Worm (Caenorhabditis elegans) whole organism, L4 larva: ENCODE data around the gene R11G10.4.

Experiments used
- D1046.2 ChIP-seq: fragments of 200-800 bp; sonication (Bioruptor generic); IDR thresholded peaks from 2 replicates; pipeline ENCODE4 v1.3.6; 2022; ENCODE audit warnings: missing genetic modification characterization, missing compliant biosample characterization
- F10B5.3 ChIP-seq: sonication (generic microtip); optimal IDR thresholded peaks from 2 replicates; lab custom pipeline; 2016; ENCODE audit warnings: mild to moderate bottlenecking, missing genetic modification characterization, missing compliant biosample characterization
- F44E2.7 ChIP-seq: fragments of 200-800 bp; sonication (Bioruptor generic); IDR thresholded peaks from 2 replicates; pipeline ENCODE4 v2.1.2; 2022; ENCODE audit warnings: missing genetic modification characterization, missing compliant biosample characterization
- R02D3.7 ChIP-seq: fragments of 150-350 bp; sonication (generic microtip); optimal IDR thresholded peaks from 3 replicates; lab custom pipeline; 2014; ENCODE audit warnings: missing biosample characterization, missing genetic modification characterization
- T20F7.1 ChIP-seq: fragments of 200-800 bp; sonication (Bioruptor generic); optimal IDR thresholded peaks from 2 replicates; lab custom pipeline; 2018; ENCODE audit warnings: mild to moderate bottlenecking, missing genetic modification characterization, missing compliant biosample characterization
- T26A8.4 ChIP-seq: fragments of 200-800 bp; sonication (Bioruptor generic); IDR thresholded peaks from 2 replicates; pipeline ENCODE4 v1.3.6; 2022; ENCODE audit warnings: missing genetic modification characterization, missing compliant biosample characterization
- Y75B8A.6 ChIP-seq: fragments of 200-800 bp; sonication (Bioruptor generic); IDR thresholded peaks from 2 replicates; pipeline ENCODE4 v1.3.6; 2022; ENCODE audit warnings: missing genetic modification reagents, missing genetic modification characterization, missing compliant biosample characterization
- ZK337.2 ChIP-seq: fragments of 200-800 bp; sonication (Bioruptor generic); IDR thresholded peaks from 2 replicates; pipeline ENCODE4 v1.3.6; 2022; ENCODE audit warnings: missing genetic modification reagents, missing genetic modification characterization, missing compliant biosample characterization
- aha-1 ChIP-seq: fragments of 150-350 bp; peaks from one replicate; lab custom pipeline; 2014; ENCODE audit warnings: missing biosample characterization, missing genetic modification characterization
- ama-1 ChIP-seq: fragments of 150-350 bp; optimal IDR thresholded peaks from 2 replicates; lab custom pipeline; 2014; ENCODE audit warnings: inconsistent platforms, mixed read lengths
- ceh-44 ChIP-seq: fragments of 200-800 bp; sonication (Bioruptor generic); IDR thresholded peaks from 2 replicates; pipeline ENCODE4 v1.3.6; 2022; ENCODE audit warnings: missing genetic modification reagents, missing genetic modification characterization, missing compliant biosample characterization
- ces-1 ChIP-seq: fragments of 150-350 bp; sonication (generic microtip); optimal IDR thresholded peaks from 4 replicates; lab custom pipeline; 2014; ENCODE audit warnings: missing biosample characterization, missing genetic modification reagents, missing genetic modification characterization
- cey-2 ChIP-seq: sonication (generic microtip); optimal IDR thresholded peaks from 3 replicates; lab custom pipeline; 2017; ENCODE audit warnings: missing genetic modification characterization, mild to moderate bottlenecking, missing compliant biosample characterization, antibody characterized with exemption, borderline replicate concordance; ENCODE audit not compliant: insufficient read depth
- daf-19 ChIP-seq: fragments of 200-800 bp; sonication (Bioruptor generic); conservative IDR thresholded peaks from 2 replicates; pipeline ENCODE4 v1.3.6; 2022; ENCODE audit warnings: missing genetic modification characterization, missing compliant biosample characterization
- dpl-1 ChIP-seq: fragments of 150-350 bp; optimal IDR thresholded peaks from 2 replicates; lab custom pipeline; 2014; ENCODE audit warnings: missing biosample characterization, missing genetic modification reagents, missing genetic modification characterization
- duxl-1 ChIP-seq: sonication (generic microtip); optimal IDR thresholded peaks from 2 replicates; lab custom pipeline; 2016; ENCODE audit warnings: mild to moderate bottlenecking, missing genetic modification characterization, moderate library complexity, missing compliant biosample characterization; ENCODE audit not compliant: poor library complexity
- fos-1 ChIP-seq: fragments of 150-350 bp; optimal IDR thresholded peaks from 2 replicates; lab custom pipeline; 2014; ENCODE audit warnings: missing biosample characterization, missing genetic modification characterization
- hlh-11 ChIP-seq: fragments of 200-800 bp; sonication (Bioruptor generic); optimal IDR thresholded peaks from 2 replicates; lab custom pipeline; 2018; ENCODE audit warnings: mild to moderate bottlenecking, missing genetic modification characterization, missing compliant biosample characterization
- hmg-1.1 ChIP-seq: fragments of 200-800 bp; sonication (Bioruptor generic); IDR thresholded peaks from 2 replicates; pipeline ENCODE4 v1.3.6; 2022; ENCODE audit warnings: missing genetic modification reagents, missing genetic modification characterization, missing compliant biosample characterization
- lim-7 ChIP-seq: fragments of 200-800 bp; sonication (Bioruptor generic); IDR thresholded peaks from 2 replicates; pipeline ENCODE4 v1.3.6; 2022; ENCODE audit warnings: missing genetic modification characterization, missing compliant biosample characterization
- lin-1 ChIP-seq: fragments of 200-800 bp; sonication (Bioruptor generic); IDR thresholded peaks from 2 replicates; pipeline ENCODE4 v1.3.6; 2022; ENCODE audit warnings: missing genetic modification reagents, missing genetic modification characterization, missing compliant biosample characterization
- lin-38 ChIP-seq: fragments of 200-800 bp; sonication (Bioruptor generic); IDR thresholded peaks from 2 replicates; pipeline ENCODE4 v1.3.6; 2022; ENCODE audit warnings: missing genetic modification reagents, missing genetic modification characterization, missing compliant biosample characterization
- lin-39 ChIP-seq: fragments of 150-350 bp; optimal IDR thresholded peaks from 2 replicates; lab custom pipeline; 2014; ENCODE audit warnings: missing biosample characterization, missing genetic modification reagents, missing genetic modification characterization
- madf-9 ChIP-seq: fragments of 200-800 bp; sonication (Bioruptor generic); conservative IDR thresholded peaks from 2 replicates; pipeline ENCODE4 v1.3.6; 2022; ENCODE audit warnings: missing genetic modification reagents, missing genetic modification characterization, missing compliant biosample characterization
- mdl-1 ChIP-seq, 2 experiments: fragments of 150-350 bp in 1 of 2; sonication (generic microtip) in 1 of 2; optimal IDR thresholded peaks; 2 replicates each; lab custom pipeline; 2014 to 2017; ENCODE audit warnings: missing biosample characterization in 2 of 2, missing genetic modification characterization in 2 of 2
- mdt-29 ChIP-seq: fragments of 200-800 bp; sonication (Bioruptor generic); IDR thresholded peaks from 2 replicates; pipeline ENCODE4 v1.3.6; 2022; ENCODE audit warnings: missing genetic modification reagents, missing genetic modification characterization, missing compliant biosample characterization
- mes-2 ChIP-seq: sonication (generic microtip); optimal IDR thresholded peaks from 2 replicates; lab custom pipeline; 2016; ENCODE audit warnings: missing genotype, mild to moderate bottlenecking, missing genetic modification characterization, missing compliant biosample characterization; ENCODE audit not compliant: poor library complexity, severe bottlenecking
- mxl-3 ChIP-seq: fragments of 200-800 bp; sonication (Bioruptor generic); optimal IDR thresholded peaks from 2 replicates; lab custom pipeline; 2018; ENCODE audit warnings: mild to moderate bottlenecking, missing genetic modification characterization, missing compliant biosample characterization
- nhr-10 ChIP-seq: fragments of 150-350 bp; optimal IDR thresholded peaks from 2 replicates; lab custom pipeline; 2014; ENCODE audit warnings: missing biosample characterization, missing genetic modification characterization
- nhr-111 ChIP-seq: fragments of 200-800 bp; sonication (Bioruptor generic); optimal IDR thresholded peaks from 2 replicates; lab custom pipeline; 2018; ENCODE audit warnings: mild to moderate bottlenecking, missing genetic modification characterization, missing compliant biosample characterization
- nhr-25 ChIP-seq: sonication (generic microtip); optimal IDR thresholded peaks from 2 replicates; lab custom pipeline; 2017; ENCODE audit warnings: missing genetic modification characterization, mild to moderate bottlenecking, missing compliant biosample characterization, antibody characterized with exemption, moderate library complexity, borderline replicate concordance; ENCODE audit not compliant: insufficient read depth
- nhr-28 ChIP-seq: fragments of 150-350 bp; optimal IDR thresholded peaks from 2 replicates; lab custom pipeline; 2014; ENCODE audit warnings: missing biosample characterization, missing genetic modification characterization
- pha-4 ChIP-seq, 2 experiments: fragments of 150-350 bp in 1 of 2; fragments of 200-800 bp in 1 of 2; sonication (Bioruptor generic) in 1 of 2; IDR thresholded peaks in 1 of 2; optimal IDR thresholded peaks in 1 of 2; 2 replicates each; pipeline versions ENCODE4 v1.3.6 to Lab custom; 2014 to 2022; ENCODE audit warnings: missing genetic modification characterization in 2 of 2, missing genetic modification reagents in 2 of 2, missing biosample characterization in 1 of 2, missing compliant biosample characterization in 1 of 2
- pqm-1 ChIP-seq: sonication (generic microtip); optimal IDR thresholded peaks from 2 replicates; lab custom pipeline; 2017; ENCODE audit warnings: missing biosample characterization, missing genetic modification characterization
- saeg-2 ChIP-seq: fragments of 200-800 bp; sonication (Bioruptor generic); IDR thresholded peaks from 2 replicates; pipeline ENCODE4 v1.3.6; 2022; ENCODE audit warnings: missing genetic modification reagents, missing genetic modification characterization, missing compliant biosample characterization
- set-16 ChIP-seq: fragments of 200-800 bp; sonication (Bioruptor generic); IDR thresholded peaks from 2 replicates; pipeline ENCODE4 v1.3.6; 2022; ENCODE audit warnings: missing genetic modification reagents, missing genetic modification characterization, missing compliant biosample characterization
- skn-1 ChIP-seq: fragments of 150-350 bp; optimal IDR thresholded peaks from 2 replicates; lab custom pipeline; 2014; ENCODE audit warnings: missing biosample characterization, missing genetic modification characterization
- snpc-1.2 ChIP-seq: fragments of 200-800 bp; sonication (Bioruptor generic); IDR thresholded peaks from 2 replicates; pipeline ENCODE4 v1.3.6; 2022; ENCODE audit warnings: missing genetic modification reagents, missing genetic modification characterization, missing compliant biosample characterization
- spr-1 ChIP-seq: sonication (generic microtip); optimal IDR thresholded peaks from 2 replicates; lab custom pipeline; 2016; ENCODE audit warnings: mild to moderate bottlenecking, missing genetic modification characterization, missing compliant biosample characterization
- tag-97 ChIP-seq: fragments of 200-800 bp; sonication (Bioruptor generic); IDR thresholded peaks from 2 replicates; pipeline ENCODE4 v1.3.6; 2022; ENCODE audit warnings: missing genetic modification characterization, missing compliant biosample characterization
- tra-1 ChIP-seq: fragments of 200-800 bp; sonication (Bioruptor generic); IDR thresholded peaks from 2 replicates; pipeline ENCODE4 v1.3.6; 2022; ENCODE audit warnings: missing genetic modification reagents, missing genetic modification characterization, missing compliant biosample characterization
- unc-62 ChIP-seq, 3 experiments: fragments of 150-350 bp in 1 of 3; sonication (generic microtip); optimal IDR thresholded peaks in 2 of 3; peaks in 1 of 3; 1 replicate in 1 of 3; 2 replicates in 2 of 3; lab custom pipeline; 2014 to 2017; ENCODE audit warnings: missing biosample characterization in 3 of 3, missing genetic modification characterization in 3 of 3, missing genetic modification reagents in 3 of 3, missing genotype in 1 of 3
- vab-7 ChIP-seq: fragments of 200-800 bp; sonication (Bioruptor generic); IDR thresholded peaks from 2 replicates; pipeline ENCODE4 v1.3.6; 2022; ENCODE audit warnings: missing genetic modification reagents, missing genetic modification characterization, missing compliant biosample characterization

R11G10.4 gene

DNA sequence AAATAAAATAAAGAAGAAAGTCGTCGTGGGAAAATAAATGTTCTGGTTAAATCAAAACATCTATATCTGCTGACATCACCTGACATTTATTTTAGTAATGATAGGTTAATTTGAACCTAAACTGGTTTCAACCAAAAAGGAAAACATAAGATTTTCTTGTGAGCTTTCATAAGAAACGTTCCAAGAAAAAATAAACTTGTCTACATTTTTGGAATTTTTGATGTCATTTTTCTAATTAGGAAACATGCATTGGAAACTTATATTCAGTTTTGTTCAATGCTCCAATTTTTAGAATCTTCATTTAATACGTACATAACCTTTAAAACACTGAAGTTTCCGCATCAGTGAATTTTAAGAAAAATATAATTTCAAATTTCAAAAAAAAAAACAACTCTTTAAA, 20.7 kb upstream of the R11G10.4 start:
- no peak for TF ChIP-seq T26A8.4 (GFP tag; lab: Robert Waterston, UW)
- no peak for TF ChIP-seq set-16 (GFP tag; lab: Robert Waterston, UW)
- no peak for TF ChIP-seq T20F7.1 (GFP tag; lab: Kevin White, UChicago)

DNA sequence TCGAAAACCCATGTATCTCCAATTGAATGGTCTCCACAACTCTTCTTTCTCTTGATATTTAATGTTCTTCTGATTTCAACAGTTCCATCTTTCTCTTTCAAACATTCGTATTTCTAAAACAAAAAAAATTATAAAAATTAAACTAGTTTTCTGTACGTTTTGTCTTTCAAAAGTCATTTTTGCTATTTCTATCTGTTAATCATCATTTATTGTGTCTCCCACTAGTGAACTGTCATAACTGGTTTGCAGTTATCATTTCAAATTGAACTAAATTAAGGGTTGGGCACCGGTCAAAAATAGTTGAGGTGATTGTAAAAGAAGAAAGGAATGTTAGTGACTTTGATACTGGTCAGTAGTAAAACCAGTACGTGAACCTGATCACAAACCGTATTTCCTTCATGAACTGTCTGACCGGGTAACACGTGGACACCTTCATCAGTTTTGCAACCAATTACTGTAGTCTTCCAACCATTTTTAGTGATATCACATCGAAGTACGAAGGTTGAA, 18.1 kb upstream of the R11G10.4 start:
- TF ChIP-seq R02D3.7 (tag; lab: Kevin White, UChicago) (no peak), vab-7 (GFP tag; lab: Robert Waterston, UW) (no peak), saeg-2 (no peak), ZK337.2 (no peak), T20F7.1 (GFP tag; lab: Kevin White, UChicago) (peak; percentile 7), F44E2.7 (no peak), aha-1 (tag; lab: Kevin White, UChicago) (peak; percentile 80), ces-1 (no peak), unc-62 (GFP tag; optimal IDR thresholded peaks at IDR 0.05 in 1 of 2; lab: Kevin White, UChicago) (peak in 1 of 2 experiments; percentile 91), unc-62 (tag; optimal IDR thresholded peaks at IDR 0.05; lab: Kevin White, UChicago) (no peak), fos-1 (tag; lab: Kevin White, UChicago) (no peak), tra-1 (GFP tag; lab: Robert Waterston, UW) (no peak), snpc-1.2 (GFP tag; lab: Robert Waterston, UW) (no peak)

ce11 chrV:13489830-13490229, 16.6 kb upstream of the R11G10.4 start, which contains the start of gene T10G3.3:
Gene T10G3.3 (minus strand): TSS chrV:13490199.
- peak; percentile 87 for TF ChIP-seq aha-1 (tag; lab: Kevin White, UChicago)
- TF ChIP-seq tag-97 (GFP tag; lab: Robert Waterston, UW), result no peak
- TF ChIP-seq Y75B8A.6 (GFP tag; lab: Robert Waterston, UW), result no peak
- TF ChIP-seq nhr-25, result peak; percentile 4
- peak; percentile 63 for TF ChIP-seq nhr-28 (tag; lab: Kevin White, UChicago)
- peak in 1 of 2 experiments; percentile 23 for TF ChIP-seq unc-62 (GFP tag; optimal IDR thresholded peaks at IDR 0.05 in 1 of 2; lab: Kevin White, UChicago)
- no peak for TF ChIP-seq unc-62 (tag; optimal IDR thresholded peaks at IDR 0.05; lab: Kevin White, UChicago)

ce11 chrV:13497322-13497847, 9.0 kb upstream of the R11G10.4 start, which contains the start of the genes eea-1 and gut-2:
Gene eea-1 (minus strand): TSS chrV:13497372.
Gene gut-2 (plus strand): TSS chrV:13497690.
- TF ChIP-seq mdl-1 (tag; optimal IDR thresholded peaks at IDR 0.05; lab: Kevin White, UChicago) (peak in 1 of 2 experiments; percentile 8), hlh-11 (tag; lab: Kevin White, UChicago) (peak; percentile 54), F10B5.3 (tag; lab: Kevin White, UChicago) (no peak), hmg-1.1 (no peak), mxl-3 (peak; percentile 3), lin-38 (GFP tag; lab: Robert Waterston, UW) (peak; percentile 35; the same call in 1 of the 2 replicates), mdt-29 (GFP tag; lab: Robert Waterston, UW) (no peak), T20F7.1 (GFP tag; lab: Kevin White, UChicago) (peak; percentile 97), madf-9 (GFP tag; lab: Robert Waterston, UW) (no peak), dpl-1 (GFP tag; lab: Kevin White, UChicago) (peak; percentile 66), nhr-10 (tag; lab: Kevin White, UChicago) (no peak), daf-19 (GFP tag; lab: Robert Waterston, UW) (no peak), spr-1 (tag; lab: Kevin White, UChicago) (no peak), cey-2 (no peak), nhr-111 (GFP tag; lab: Kevin White, UChicago) (no peak), duxl-1 (tag; lab: Kevin White, UChicago) (no peak), pha-4 (GFP tag; IDR thresholded peaks at IDR 0.05; lab: Robert Waterston, UW) (no peak), pha-4 (tag; optimal IDR thresholded peaks at IDR 0.05; lab: Kevin White, UChicago) (no peak), lin-1 (GFP tag; lab: Robert Waterston, UW) (no peak), mes-2 (tag; lab: Kevin White, UChicago) (peak; percentile 88), D1046.2 (GFP tag; lab: Robert Waterston, UW) (no peak), lin-39 (tag; lab: Kevin White, UChicago) (no peak), lim-7 (no peak), ama-1 (lab: Kevin White, UChicago) (no peak), pqm-1 (tag; lab: Kevin White, UChicago) (no peak), ceh-44 (no peak), skn-1 (tag; lab: Kevin White, UChicago) (no peak), saeg-2 (no peak)
